Fruit fly (Drosophila melanogaster) whole organism, embryonic: ENCODE data around the gene CG11893.

Source experiments
- Ada2b ChIP-seq: fragments of 200-800 bp; sonication (Bioruptor generic); IDR thresholded peaks from 2 replicates; pipeline ENCODE4 v1.3.6; 2022; ENCODE audit warnings: missing biosample characterization, missing genetic modification characterization
- B-H2 ChIP-seq: fragments of 200-800 bp; sonication (Bioruptor generic); optimal IDR thresholded peaks from 2 replicates; lab custom pipeline; 2018; ENCODE audit warnings: missing biosample characterization, mild to moderate bottlenecking, missing genetic modification characterization
- BtbVII ChIP-seq: fragments of 200-800 bp; sonication (Bioruptor generic); optimal IDR thresholded peaks from 3 replicates; lab custom pipeline; 2017; ENCODE audit warnings: missing biosample characterization, mild to moderate bottlenecking, missing genetic modification characterization
- CG11695 ChIP-seq: fragments of 200-800 bp; sonication (Bioruptor generic); IDR thresholded peaks from 3 replicates; pipeline ENCODE4 v1.3.6; 2022; ENCODE audit warnings: missing biosample characterization, missing genetic modification characterization
- CG12299 ChIP-seq: fragments of 200-800 bp; sonication (Bioruptor generic); optimal IDR thresholded peaks from 2 replicates; lab custom pipeline; 2018; ENCODE audit warnings: missing biosample characterization, mild to moderate bottlenecking, missing genetic modification characterization
- CG1233 ChIP-seq: fragments of 200-800 bp; sonication (Bioruptor generic); optimal IDR thresholded peaks from 4 replicates; lab custom pipeline; 2018; ENCODE audit warnings: missing biosample characterization, mild to moderate bottlenecking, missing genetic modification characterization
- CG13424 ChIP-seq: fragments of 200-800 bp; sonication (Bioruptor generic); optimal IDR thresholded peaks from 2 replicates; lab custom pipeline; 2019; ENCODE audit warnings: missing biosample characterization, mild to moderate bottlenecking, missing genetic modification characterization, moderate library complexity
- CG13775 ChIP-seq: fragments of 200-800 bp; sonication (Bioruptor generic); optimal IDR thresholded peaks from 3 replicates; lab custom pipeline; 2017; ENCODE audit warnings: missing biosample characterization, mild to moderate bottlenecking, missing genetic modification characterization
- CG14014 ChIP-seq: fragments of 200-800 bp; sonication (Bioruptor generic); IDR thresholded peaks from 2 replicates; pipeline ENCODE4 v1.3.6; 2022; ENCODE audit warnings: missing biosample characterization, missing genetic modification characterization
- CG14441 ChIP-seq: fragments of 200-800 bp; sonication (Bioruptor generic); IDR thresholded peaks from 2 replicates; pipeline ENCODE4 v1.3.6; 2022; ENCODE audit warnings: missing biosample characterization, missing genetic modification characterization
- CG1602 ChIP-seq: fragments of 200-800 bp; sonication (Bioruptor generic); optimal IDR thresholded peaks from 3 replicates; lab custom pipeline; 2016; ENCODE audit warnings: missing biosample characterization, missing genetic modification characterization
- CG16813 ChIP-seq: fragments of 200-800 bp; sonication (Bioruptor generic); IDR thresholded peaks from 3 replicates; pipeline ENCODE4 v1.3.6; 2022; ENCODE audit warnings: missing biosample characterization, missing genetic modification characterization; ENCODE audit not compliant: partially characterized antibody
- CG17385 ChIP-seq: fragments of 200-800 bp; sonication (Bioruptor generic); optimal IDR thresholded peaks from 3 replicates; lab custom pipeline; 2018; ENCODE audit warnings: missing biosample characterization, mild to moderate bottlenecking, missing genetic modification characterization
- CG17568 ChIP-seq: fragments of 200-800 bp; sonication (Bioruptor generic); optimal IDR thresholded peaks from 2 replicates; lab custom pipeline; 2018; ENCODE audit warnings: missing biosample characterization, mild to moderate bottlenecking, missing genetic modification characterization, moderate library complexity
- CG30431 ChIP-seq: fragments of 200-800 bp; sonication (Bioruptor generic); optimal IDR thresholded peaks from 2 replicates; lab custom pipeline; 2017; ENCODE audit warnings: missing biosample characterization, missing genetic modification characterization
- CG32767 ChIP-seq: fragments of 200-800 bp; sonication (Bioruptor generic); IDR thresholded peaks from 2 replicates; pipeline ENCODE4 v1.3.6; 2022; ENCODE audit warnings: missing biosample characterization, missing genetic modification characterization
- CG3281 ChIP-seq: fragments of 200-800 bp; sonication (Bioruptor generic); optimal IDR thresholded peaks from 3 replicates; lab custom pipeline; 2017; ENCODE audit warnings: missing biosample characterization, mild to moderate bottlenecking, missing genetic modification characterization
- CG34376 ChIP-seq: fragments of 200-800 bp; sonication (Bioruptor generic); optimal IDR thresholded peaks from 2 replicates; lab custom pipeline; 2018; ENCODE audit warnings: missing biosample characterization, mild to moderate bottlenecking, missing genetic modification characterization
- CG6765 ChIP-seq: fragments of 200-800 bp; sonication (Bioruptor generic); optimal IDR thresholded peaks from 3 replicates; lab custom pipeline; 2017; ENCODE audit warnings: missing biosample characterization, mild to moderate bottlenecking, missing genetic modification characterization
- CG8924 ChIP-seq: fragments of 200-800 bp; optimal IDR thresholded peaks from 3 replicates; lab custom pipeline; 2019; ENCODE audit warnings: missing biosample characterization, mild to moderate bottlenecking, missing genetic modification characterization, moderate library complexity
- CG9817 ChIP-seq: fragments of 200-800 bp; sonication (Bioruptor generic); optimal IDR thresholded peaks from 2 replicates; lab custom pipeline; 2018; ENCODE audit warnings: missing biosample characterization, mild to moderate bottlenecking, missing genetic modification characterization, moderate library complexity
- CrebB ChIP-seq: fragments of 200-800 bp; sonication (Bioruptor generic); optimal IDR thresholded peaks from 3 replicates; lab custom pipeline; 2018; ENCODE audit warnings: missing biosample characterization, mild to moderate bottlenecking, missing genetic modification characterization
- Fer1 ChIP-seq: fragments of 200-800 bp; sonication (Bioruptor generic); optimal IDR thresholded peaks from 2 replicates; lab custom pipeline; 2017; ENCODE audit warnings: missing biosample characterization, mild to moderate bottlenecking, missing genetic modification characterization
- GATAe ChIP-seq: fragments of 200-800 bp; sonication (Bioruptor generic); conservative IDR thresholded peaks from 2 replicates; pipeline ENCODE4 v1.3.6; 2022; ENCODE audit warnings: missing biosample characterization, missing genetic modification characterization
- H2.0 ChIP-seq: fragments of 200-800 bp; sonication (Bioruptor generic); IDR thresholded peaks from 2 replicates; pipeline ENCODE4 v1.3.6; 2022; ENCODE audit warnings: missing biosample characterization, missing genetic modification characterization
- HmgZ ChIP-seq: fragments of 200-800 bp; sonication (Bioruptor generic); optimal IDR thresholded peaks from 2 replicates; lab custom pipeline; 2018; ENCODE audit warnings: missing biosample characterization, mild to moderate bottlenecking, missing genetic modification characterization
- Hmr ChIP-seq: fragments of 200-800 bp; sonication (Bioruptor generic); optimal IDR thresholded peaks from 3 replicates; lab custom pipeline; 2017; ENCODE audit warnings: mild to moderate bottlenecking, missing biosample characterization, missing genetic modification reagents, missing genetic modification characterization
- MTF-1 ChIP-seq: fragments of 200-800 bp; sonication (Bioruptor generic); optimal IDR thresholded peaks from 2 replicates; lab custom pipeline; 2018; ENCODE audit warnings: missing biosample characterization, mild to moderate bottlenecking, missing genetic modification characterization, borderline replicate concordance
- Med ChIP-seq: fragments of 200-800 bp; sonication (Bioruptor generic); peaks from one replicate; lab custom pipeline; 2016; ENCODE audit warnings: missing biosample characterization, missing genetic modification characterization, mild to moderate bottlenecking, inconsistent platforms, moderate library complexity
- Nf-YC ChIP-seq: fragments of 200-800 bp; optimal IDR thresholded peaks from 3 replicates; lab custom pipeline; 2019; ENCODE audit warnings: missing biosample characterization, mild to moderate bottlenecking, missing genetic modification characterization, moderate library complexity
- PHDP ChIP-seq: fragments of 200-800 bp; sonication (Bioruptor generic); optimal IDR thresholded peaks from 3 replicates; lab custom pipeline; 2018; ENCODE audit warnings: missing biosample characterization, mild to moderate bottlenecking, missing genetic modification characterization, moderate library complexity
- Pdp1 ChIP-seq, 2 experiments: fragments of 200-800 bp; sonication (Bioruptor generic); optimal IDR thresholded peaks; 3 replicates each; lab custom pipeline; 2016; ENCODE audit warnings: missing biosample characterization in 2 of 2, missing genetic modification characterization in 2 of 2, mild to moderate bottlenecking in 1 of 2, moderate library complexity in 1 of 2
- Six4 ChIP-seq: fragments of 200-800 bp; sonication (Bioruptor generic); optimal IDR thresholded peaks from 2 replicates; lab custom pipeline; 2016; ENCODE audit warnings: missing biosample characterization, missing genetic modification characterization
- caup ChIP-seq: fragments of 200-800 bp; sonication (Bioruptor generic); optimal IDR thresholded peaks from 3 replicates; lab custom pipeline; 2017; ENCODE audit warnings: missing biosample characterization, mild to moderate bottlenecking, missing genetic modification characterization, moderate library complexity; ENCODE audit not compliant: severe bottlenecking
- cwo ChIP-seq: fragments of 200-800 bp; sonication (Bioruptor generic); optimal IDR thresholded peaks from 3 replicates; lab custom pipeline; 2017; ENCODE audit warnings: missing biosample characterization, missing genetic modification characterization, mild to moderate bottlenecking, moderate library complexity, missing genetic modification reagents
- dmrt11E ChIP-seq: fragments of 200-800 bp; sonication (Bioruptor generic); optimal IDR thresholded peaks from 3 replicates; lab custom pipeline; 2018; ENCODE audit warnings: missing biosample characterization, mild to moderate bottlenecking, missing genetic modification characterization, moderate library complexity
- fd64A ChIP-seq: fragments of 200-800 bp; sonication (Bioruptor generic); optimal IDR thresholded peaks from 3 replicates; lab custom pipeline; 2018; ENCODE audit warnings: missing biosample characterization, mild to moderate bottlenecking, missing genetic modification characterization
- gcm2 ChIP-seq: fragments of 200-800 bp; sonication (Bioruptor generic); optimal IDR thresholded peaks from 2 replicates; lab custom pipeline; 2016; ENCODE audit warnings: missing biosample characterization, missing genetic modification characterization
- hkb ChIP-seq, 2 experiments: fragments of 200-800 bp in 1 of 2; fragments of >200 bp in 1 of 2; sonication (Bioruptor generic) in 1 of 2; IDR thresholded peaks in 1 of 2; optimal IDR thresholded peaks in 1 of 2; 2 replicates each; pipeline versions ENCODE4 v1.3.6 to Lab custom; 2017 to 2022; ENCODE audit warnings: missing biosample characterization in 1 of 2, missing genetic modification characterization in 1 of 2
- kni ChIP-seq: fragments of 200-800 bp; sonication (Bioruptor generic); optimal IDR thresholded peaks from 3 replicates; lab custom pipeline; 2017; ENCODE audit warnings: mild to moderate bottlenecking, missing biosample characterization, missing genetic modification reagents, missing genetic modification characterization
- lab ChIP-seq: fragments of 200-800 bp; sonication (Bioruptor generic); optimal IDR thresholded peaks from 3 replicates; lab custom pipeline; 2017; ENCODE audit warnings: missing biosample characterization, missing genetic modification characterization, mild to moderate bottlenecking, moderate library complexity, missing genetic modification reagents
- mirr ChIP-seq: fragments of 200-800 bp; sonication (Bioruptor generic); optimal IDR thresholded peaks from 3 replicates; lab custom pipeline; 2018; ENCODE audit warnings: missing biosample characterization, mild to moderate bottlenecking, missing genetic modification characterization
- odd ChIP-seq: fragments of 200-800 bp; sonication (Bioruptor generic); optimal IDR thresholded peaks from 2 replicates; lab custom pipeline; 2017; ENCODE audit warnings: missing biosample characterization, mild to moderate bottlenecking, missing genetic modification characterization
- scrt ChIP-seq: fragments of 200-800 bp; sonication (Bioruptor generic); optimal IDR thresholded peaks from 2 replicates; lab custom pipeline; 2018; ENCODE audit warnings: missing biosample characterization, mild to moderate bottlenecking, missing genetic modification characterization, moderate library complexity
- sens ChIP-seq: fragments of 200-800 bp; sonication (Bioruptor generic); peaks from one replicate; lab custom pipeline; 2016; ENCODE audit warnings: missing biosample characterization, missing genetic modification characterization
- sisA ChIP-seq: fragments of 200-800 bp; sonication (Bioruptor generic); IDR thresholded peaks from 2 replicates; pipeline ENCODE4 v1.3.6; 2022; ENCODE audit warnings: missing biosample characterization, missing genetic modification characterization
- slp2 ChIP-seq: fragments of 200-800 bp; sonication (Bioruptor generic); optimal IDR thresholded peaks from 2 replicates; lab custom pipeline; 2016; ENCODE audit warnings: missing biosample characterization, missing genetic modification characterization
- sug ChIP-seq: fragments of 200-800 bp; optimal IDR thresholded peaks from 2 replicates; lab custom pipeline; 2019; ENCODE audit warnings: missing biosample characterization, mild to moderate bottlenecking, missing genetic modification characterization, moderate library complexity
- usp ChIP-seq: fragments of >200 bp; optimal IDR thresholded peaks from 2 replicates; lab custom pipeline; 2017; ENCODE audit warnings: missing biosample characterization, missing genetic modification characterization

CG11893 gene

dm6 chr3R:25275276-25275675, 14.4 kb upstream of the CG11893 start (continued):
- peak; percentile 50 for TF ChIP-seq CG3281
- no peak for TF ChIP-seq H2.0
- TF ChIP-seq CG16813 = no peak
- peak; percentile 81 for TF ChIP-seq Fer1
- no peak for TF ChIP-seq Pdp1 (GFP tag; optimal IDR thresholded peaks at IDR 0.05; lab: Kevin White, UChicago)
- TF ChIP-seq dmrt11E (tag; lab: Kevin White, UChicago) = no peak
- peak; percentile 69 for TF ChIP-seq mirr (GFP tag; lab: Kevin White, UChicago)
- TF ChIP-seq Six4 (GFP tag; lab: Kevin White, UChicago) = no peak
- TF ChIP-seq CG11695 = 0 out of 3 replicates have a peak, but pooled peaks have one; percentile 17
- peak; percentile 65 for TF ChIP-seq caup (GFP tag; lab: Kevin White, UChicago)
- TF ChIP-seq CG32767 (GFP tag; lab: Robert Waterston, UW) = no peak
- TF ChIP-seq CG1233 (GFP tag; lab: Kevin White, UChicago) = peak; percentile 1
- peak; percentile 68 for TF ChIP-seq CG6765 (GFP tag; lab: Kevin White, UChicago)
- peak; percentile 58 for TF ChIP-seq CG17568 (GFP tag; lab: Kevin White, UChicago)
- no peak for TF ChIP-seq slp2 (GFP tag; lab: Kevin White, UChicago)
- TF ChIP-seq CG1602 = no peak
- no peak for TF ChIP-seq CG30431 (GFP tag; lab: Kevin White, UChicago)
- TF ChIP-seq BtbVII (GFP tag; lab: Kevin White, UChicago) = peak; percentile 66
- TF ChIP-seq CG13424 = peak; percentile 36
- TF ChIP-seq fd64A (GFP tag; lab: Kevin White, UChicago) = no peak
- TF ChIP-seq GATAe = 0 out of 2 replicates have a peak, but pooled peaks have one; percentile 9
- no peak for TF ChIP-seq gcm2
- peak; percentile 61 for TF ChIP-seq sens (GFP tag; lab: Kevin White, UChicago)
- TF ChIP-seq PHDP (tag; lab: Kevin White, UChicago) = peak; percentile 71
- no peak for TF ChIP-seq hkb (optimal IDR thresholded peaks at IDR 0.05; lab: Kevin White, UChicago)
- TF ChIP-seq hkb (GFP tag; IDR thresholded peaks at IDR 0.05; lab: Robert Waterston, UW) = peak; percentile 22; the same call in 1 of the 2 replicates
- TF ChIP-seq CG14441 (GFP tag; lab: Robert Waterston, UW) = no peak; the same call in 1 of the 2 replicates
- TF ChIP-seq kni (GFP tag; lab: Kevin White, UChicago) = no peak
- peak; percentile 46 for TF ChIP-seq HmgZ (tag; lab: Kevin White, UChicago)
- TF ChIP-seq sisA (GFP tag; lab: Robert Waterston, UW) = no peak
- TF ChIP-seq lab = peak; percentile 81
- peak; percentile 27 for TF ChIP-seq CG8924 (tag; lab: Kevin White, UChicago)
- TF ChIP-seq CG14014 (GFP tag; lab: Robert Waterston, UW) = peak; percentile 37; the same call in 1 of the 2 replicates
- TF ChIP-seq Ada2b = no peak
- TF ChIP-seq CG13775 (GFP tag; lab: Kevin White, UChicago) = no peak
- peak; percentile 26 for TF ChIP-seq CG9817 (tag; lab: Kevin White, UChicago)
- peak; percentile 60 for TF ChIP-seq CrebB (tag; lab: Kevin White, UChicago)
- peak; percentile 19 for TF ChIP-seq cwo (GFP tag; lab: Kevin White, UChicago)
- peak; percentile 77 for TF ChIP-seq sug (tag; lab: Kevin White, UChicago)
- TF ChIP-seq CG17385 (GFP tag; lab: Kevin White, UChicago) = peak; percentile 22
- TF ChIP-seq CG34376 (GFP tag; lab: Kevin White, UChicago) = peak; percentile 47
- peak; percentile 6 for TF ChIP-seq MTF-1 (GFP tag; lab: Kevin White, UChicago)
- TF ChIP-seq CG12299 (tag; lab: Kevin White, UChicago) = peak; percentile 36
- peak; percentile 67 for TF ChIP-seq Med (GFP tag; lab: Kevin White, UChicago)
- peak; percentile 32 for TF ChIP-seq Nf-YC (tag; lab: Kevin White, UChicago)
- TF ChIP-seq Hmr = peak; percentile 75
- TF ChIP-seq B-H2 (GFP tag; lab: Kevin White, UChicago) = peak; percentile 36
- peak; percentile 55 for TF ChIP-seq scrt (GFP tag; lab: Kevin White, UChicago)
- TF ChIP-seq usp (GFP tag; lab: Kevin White, UChicago) = no peak
- TF ChIP-seq odd (GFP tag; lab: Kevin White, UChicago) = peak; percentile 61
